Worm (Caenorhabditis elegans) whole organism, L4 larva: ENCODE data around the gene enol-1.

Experiments
- F26F4.8 ChIP-seq: fragments of 200-800 bp; sonication (Bioruptor generic); conservative IDR thresholded peaks from 2 replicates; pipeline ENCODE4 v1.3.6; 2022; ENCODE audit warnings: missing genetic modification characterization, missing compliant biosample characterization
- T20F7.1 ChIP-seq: fragments of 200-800 bp; sonication (Bioruptor generic); optimal IDR thresholded peaks from 2 replicates; lab custom pipeline; 2018; ENCODE audit warnings: mild to moderate bottlenecking, missing genetic modification characterization, missing compliant biosample characterization
- Y105C5A.15 ChIP-seq: fragments of 200-800 bp; sonication (Bioruptor generic); IDR thresholded peaks from 2 replicates; pipeline ENCODE4 v1.3.6; 2022; ENCODE audit warnings: missing genetic modification characterization, missing compliant biosample characterization
- Y48G9A.11 ChIP-seq: fragments of 200-800 bp; sonication (Bioruptor generic); IDR thresholded peaks from 2 replicates; pipeline ENCODE4 v1.3.6; 2022; ENCODE audit warnings: missing genetic modification reagents, missing genetic modification characterization, missing compliant biosample characterization
- Y75B8A.6 ChIP-seq: fragments of 200-800 bp; sonication (Bioruptor generic); IDR thresholded peaks from 2 replicates; pipeline ENCODE4 v1.3.6; 2022; ENCODE audit warnings: missing genetic modification reagents, missing genetic modification characterization, missing compliant biosample characterization
- aha-1 ChIP-seq: fragments of 150-350 bp; peaks from one replicate; lab custom pipeline; 2014; ENCODE audit warnings: missing biosample characterization, missing genetic modification characterization
- arid-1 ChIP-seq: fragments of 200-800 bp; sonication (Bioruptor generic); conservative IDR thresholded peaks from 2 replicates; pipeline ENCODE4 v1.3.6; 2022; ENCODE audit warnings: missing genetic modification reagents, missing genetic modification characterization, missing compliant biosample characterization
- ceh-20 ChIP-seq: fragments of 200-800 bp; sonication (Bioruptor generic); IDR thresholded peaks from 2 replicates; pipeline ENCODE4 v1.3.6; 2022; ENCODE audit warnings: missing genetic modification reagents, missing genetic modification characterization, missing compliant biosample characterization
- ceh-44 ChIP-seq: fragments of 200-800 bp; sonication (Bioruptor generic); IDR thresholded peaks from 2 replicates; pipeline ENCODE4 v1.3.6; 2022; ENCODE audit warnings: missing genetic modification reagents, missing genetic modification characterization, missing compliant biosample characterization
- daf-12 ChIP-seq: fragments of 150-350 bp; optimal IDR thresholded peaks from 2 replicates; lab custom pipeline; 2014; ENCODE audit warnings: missing biosample characterization, missing genetic modification reagents, missing genetic modification characterization
- daf-16 ChIP-seq, 3 experiments: sonication (generic microtip); optimal IDR thresholded peaks; 2 replicates each; lab custom pipeline; 2016 to 2017; ENCODE audit warnings: missing genetic modification characterization in 3 of 3, missing genetic modification reagents in 3 of 3, mild to moderate bottlenecking in 2 of 3, missing compliant biosample characterization in 2 of 3, missing biosample characterization in 1 of 3, moderate library complexity in 1 of 3
- daf-19 ChIP-seq: fragments of 200-800 bp; sonication (Bioruptor generic); conservative IDR thresholded peaks from 2 replicates; pipeline ENCODE4 v1.3.6; 2022; ENCODE audit warnings: missing genetic modification characterization, missing compliant biosample characterization
- dmd-8 ChIP-seq: fragments of 200-800 bp; sonication (Bioruptor generic); IDR thresholded peaks from 2 replicates; pipeline ENCODE4 v1.3.6; 2022; ENCODE audit warnings: missing genetic modification characterization, missing compliant biosample characterization
- dmd-9 ChIP-seq: fragments of 200-800 bp; sonication (Bioruptor generic); IDR thresholded peaks from 2 replicates; pipeline ENCODE4 v1.3.6; 2022; ENCODE audit warnings: missing genetic modification reagents, missing genetic modification characterization, missing compliant biosample characterization
- dpl-1 ChIP-seq: fragments of 150-350 bp; optimal IDR thresholded peaks from 2 replicates; lab custom pipeline; 2014; ENCODE audit warnings: missing biosample characterization, missing genetic modification reagents, missing genetic modification characterization
- fkh-10 ChIP-seq: fragments of 150-350 bp; optimal IDR thresholded peaks from 2 replicates; lab custom pipeline; 2014; ENCODE audit warnings: missing biosample characterization, missing genetic modification reagents, missing genetic modification characterization
- hlh-30 ChIP-seq: sonication (generic microtip); optimal IDR thresholded peaks from 2 replicates; lab custom pipeline; 2017; ENCODE audit warnings: antibody characterized with exemption, mild to moderate bottlenecking, missing genetic modification characterization, missing compliant biosample characterization; ENCODE audit not compliant: insufficient read depth
- lin-38 ChIP-seq: fragments of 200-800 bp; sonication (Bioruptor generic); IDR thresholded peaks from 2 replicates; pipeline ENCODE4 v1.3.6; 2022; ENCODE audit warnings: missing genetic modification reagents, missing genetic modification characterization, missing compliant biosample characterization
- lsy-2 ChIP-seq, 2 experiments: fragments of 150-350 bp in 1 of 2; sonication (generic microtip) in 1 of 2; optimal IDR thresholded peaks; 2 replicates each; lab custom pipeline; 2014 to 2017; ENCODE audit warnings: missing biosample characterization in 2 of 2, missing genetic modification characterization in 2 of 2
- mep-1 ChIP-seq: fragments of 150-350 bp; sonication (generic microtip); optimal IDR thresholded peaks from 3 replicates; lab custom pipeline; 2014; ENCODE audit warnings: missing biosample characterization, missing genetic modification characterization
- mxl-2 ChIP-seq: fragments of 200-800 bp; sonication (Bioruptor generic); conservative IDR thresholded peaks from 2 replicates; pipeline ENCODE4 v1.3.6; 2022; ENCODE audit warnings: missing genetic modification reagents, missing genetic modification characterization, missing compliant biosample characterization
- nhr-111 ChIP-seq: fragments of 200-800 bp; sonication (Bioruptor generic); optimal IDR thresholded peaks from 2 replicates; lab custom pipeline; 2018; ENCODE audit warnings: mild to moderate bottlenecking, missing genetic modification characterization, missing compliant biosample characterization
- nhr-25 ChIP-seq: sonication (generic microtip); optimal IDR thresholded peaks from 2 replicates; lab custom pipeline; 2017; ENCODE audit warnings: missing genetic modification characterization, mild to moderate bottlenecking, missing compliant biosample characterization, antibody characterized with exemption, moderate library complexity, borderline replicate concordance; ENCODE audit not compliant: insufficient read depth
- nhr-28 ChIP-seq: fragments of 150-350 bp; optimal IDR thresholded peaks from 2 replicates; lab custom pipeline; 2014; ENCODE audit warnings: missing biosample characterization, missing genetic modification characterization
- nhr-41 ChIP-seq: fragments of 200-800 bp; sonication (Bioruptor generic); IDR thresholded peaks from 2 replicates; pipeline ENCODE4 v1.3.6; 2022; ENCODE audit warnings: missing genetic modification reagents, missing genetic modification characterization, missing compliant biosample characterization
- nhr-6 ChIP-seq: fragments of 150-350 bp; optimal IDR thresholded peaks from 2 replicates; lab custom pipeline; 2014; ENCODE audit warnings: missing biosample characterization, missing genetic modification characterization
- nhr-76 ChIP-seq: fragments of 150-350 bp; optimal IDR thresholded peaks from 2 replicates; lab custom pipeline; 2014; ENCODE audit warnings: missing biosample characterization, missing genetic modification characterization
- pqm-1 ChIP-seq: sonication (generic microtip); optimal IDR thresholded peaks from 2 replicates; lab custom pipeline; 2017; ENCODE audit warnings: missing biosample characterization, missing genetic modification characterization
- skn-1 ChIP-seq: fragments of 150-350 bp; optimal IDR thresholded peaks from 2 replicates; lab custom pipeline; 2014; ENCODE audit warnings: missing biosample characterization, missing genetic modification characterization
- snpc-1.2 ChIP-seq: fragments of 200-800 bp; sonication (Bioruptor generic); IDR thresholded peaks from 2 replicates; pipeline ENCODE4 v1.3.6; 2022; ENCODE audit warnings: missing genetic modification reagents, missing genetic modification characterization, missing compliant biosample characterization
- spr-1 ChIP-seq: sonication (generic microtip); optimal IDR thresholded peaks from 2 replicates; lab custom pipeline; 2016; ENCODE audit warnings: mild to moderate bottlenecking, missing genetic modification characterization, missing compliant biosample characterization
- spr-3 ChIP-seq: fragments of 200-800 bp; sonication (Bioruptor generic); optimal IDR thresholded peaks from 2 replicates; lab custom pipeline; 2018; ENCODE audit warnings: mild to moderate bottlenecking, missing genetic modification characterization, missing compliant biosample characterization
- tra-1 ChIP-seq: fragments of 200-800 bp; sonication (Bioruptor generic); IDR thresholded peaks from 2 replicates; pipeline ENCODE4 v1.3.6; 2022; ENCODE audit warnings: missing genetic modification reagents, missing genetic modification characterization, missing compliant biosample characterization
- unc-62 ChIP-seq, 3 experiments: fragments of 150-350 bp in 1 of 3; sonication (generic microtip); optimal IDR thresholded peaks in 2 of 3; peaks in 1 of 3; 1 replicate in 1 of 3; 2 replicates in 2 of 3; lab custom pipeline; 2014 to 2017; ENCODE audit warnings: missing biosample characterization in 3 of 3, missing genetic modification characterization in 3 of 3, missing genetic modification reagents in 3 of 3, missing genotype in 1 of 3
- vab-7 ChIP-seq: fragments of 200-800 bp; sonication (Bioruptor generic); IDR thresholded peaks from 2 replicates; pipeline ENCODE4 v1.3.6; 2022; ENCODE audit warnings: missing genetic modification reagents, missing genetic modification characterization, missing compliant biosample characterization
- zip-11 ChIP-seq: fragments of 200-800 bp; sonication (Bioruptor generic); IDR thresholded peaks from 2 replicates; pipeline ENCODE4 v1.3.6; 2022; ENCODE audit warnings: missing genetic modification characterization, missing compliant biosample characterization

The enol-1 gene

ce11 chrII:8938907-8939622 is 8.3 kb downstream of the enol-1 start:
- TF ChIP-seq aha-1 (tag; lab: Kevin White, UChicago) (peak; percentile 91), arid-1 (GFP tag; lab: Robert Waterston, UW) (0 out of 2 replicates have a peak, but pooled peaks have one; percentile 30), daf-12 (no peak), Y48G9A.11 (peak; percentile 15; the same call in 1 of the 2 replicates), Y75B8A.6 (no peak), pqm-1 (tag; lab: Kevin White, UChicago) (no peak), vab-7 (no peak), nhr-41 (GFP tag; lab: Robert Waterston, UW) (no peak), daf-19 (GFP tag; lab: Robert Waterston, UW) (no peak), lin-38 (GFP tag; lab: Robert Waterston, UW) (peak; percentile 30), T20F7.1 (GFP tag; lab: Kevin White, UChicago) (peak; percentile 15), spr-1 (tag; lab: Kevin White, UChicago) (no peak), nhr-28 (tag; lab: Kevin White, UChicago) (no peak), hlh-30 (no peak), mxl-2 (no peak), dmd-8 (GFP tag; lab: Robert Waterston, UW) (no peak), F26F4.8 (GFP tag; lab: Robert Waterston, UW) (no peak), dmd-9 (GFP tag; lab: Robert Waterston, UW) (no peak), nhr-111 (GFP tag; lab: Kevin White, UChicago) (no peak), unc-62 (GFP tag; optimal IDR thresholded peaks at IDR 0.05 in 1 of 2; lab: Kevin White, UChicago) (peak in 1 of 2 experiments; percentile 14), unc-62 (tag; optimal IDR thresholded peaks at IDR 0.05; lab: Kevin White, UChicago) (no peak), snpc-1.2 (GFP tag; lab: Robert Waterston, UW) (peak; percentile 18; the same call in 1 of the 2 replicates), ceh-44 (GFP tag; lab: Robert Waterston, UW) (no peak)

DNA sequence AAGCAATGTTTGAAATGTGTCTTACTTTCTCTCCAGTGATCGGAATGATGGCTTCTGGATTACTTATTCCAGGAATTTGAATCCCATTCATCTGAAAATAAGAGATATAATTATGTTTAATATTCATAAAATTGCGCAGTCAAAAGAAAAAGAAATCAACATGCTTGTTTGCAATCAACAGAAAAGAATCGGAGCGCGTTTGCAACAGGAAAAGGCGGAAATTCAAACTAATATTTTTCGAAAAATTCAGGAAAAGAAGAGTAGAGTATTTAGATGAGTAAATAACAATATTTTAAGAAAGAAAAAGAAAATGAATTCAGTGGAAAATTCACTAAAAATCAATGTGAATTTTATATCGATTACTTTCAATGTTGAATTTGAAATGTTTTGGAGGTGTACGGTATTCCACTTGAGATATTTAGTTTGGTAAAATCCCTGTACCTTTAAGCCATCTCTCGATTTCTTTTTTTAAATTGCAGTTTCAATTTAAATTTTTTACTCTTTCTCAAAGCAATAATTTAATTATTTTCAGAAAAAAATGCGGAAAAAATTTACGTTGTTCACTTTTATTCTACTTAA is 9.7 kb downstream of the enol-1 start, which contains the start of the genes set-17 and T21B10.4:
Gene set-17 (minus strand): TSS at position 127 of the 579 bp plus-strand sequence.
Gene T21B10.4 (plus strand): TSS at position 533 of the 579 bp plus-strand sequence.
- no peak for TF ChIP-seq tra-1
- no peak for TF ChIP-seq skn-1
- peak; percentile 18 for TF ChIP-seq nhr-6
- TF ChIP-seq daf-16 (GFP tag; optimal IDR thresholded peaks at IDR 0.05; lab: Kevin White, UChicago): no peak
- TF ChIP-seq daf-16 (tag; optimal IDR thresholded peaks at IDR 0.05; lab: Kevin White, UChicago): peak; percentile 71
- no peak for TF ChIP-seq ceh-20 (GFP tag; lab: Robert Waterston, UW)
- TF ChIP-seq lin-38 (GFP tag; lab: Robert Waterston, UW): peak; percentile 58
- peak in 1 of 2 experiments; percentile 39 for TF ChIP-seq lsy-2 (tag; optimal IDR thresholded peaks at IDR 0.05; lab: Kevin White, UChicago)
- TF ChIP-seq mep-1 (tag; lab: Kevin White, UChicago): no peak
- TF ChIP-seq nhr-76 (tag; lab: Kevin White, UChicago): no peak
- TF ChIP-seq dpl-1: peak; percentile 79
- TF ChIP-seq, all 104 proteins: peak for 5

DNA sequence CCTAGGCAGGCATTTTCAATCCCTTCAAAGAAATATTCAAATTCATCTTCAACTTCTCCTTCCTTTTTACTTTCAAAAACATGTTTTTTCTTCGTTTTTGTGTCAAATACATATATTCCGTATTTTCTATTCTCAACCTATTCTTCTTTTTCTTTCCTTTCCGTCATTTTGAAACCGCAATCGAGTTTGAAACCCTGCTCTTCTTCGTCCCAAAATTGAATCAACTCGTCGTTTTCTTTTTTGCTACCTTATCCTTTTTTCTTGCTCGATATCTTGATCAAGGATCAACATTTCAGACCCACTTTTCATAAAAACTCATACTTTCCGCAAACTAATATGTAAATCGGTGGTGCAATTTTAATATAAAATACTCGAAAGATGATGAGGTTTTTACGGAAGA is 14.4 kb downstream of the enol-1 start:
- TF ChIP-seq Y105C5A.15 (no peak), nhr-25 (tag; lab: Kevin White, UChicago) (no peak), zip-11 (GFP tag; lab: Robert Waterston, UW) (no peak), fkh-10 (GFP tag; lab: Kevin White, UChicago) (peak; percentile 18), spr-3 (GFP tag; lab: Kevin White, UChicago) (no peak), ceh-44 (GFP tag; lab: Robert Waterston, UW) (no peak)
